Worm (Caenorhabditis elegans) whole organism, young adult: ENCODE results near the gene twk-11.

Experiments used
- C17E4.6 ChIP-seq: fragments of 200-800 bp; sonication (Bioruptor generic); IDR thresholded peaks from 2 replicates; pipeline ENCODE4 v1.3.6; 2022; ENCODE audit warnings: missing genetic modification reagents, missing genetic modification characterization, missing compliant biosample characterization
- F10E7.11 ChIP-seq: sonication (generic microtip); optimal IDR thresholded peaks from 2 replicates; lab custom pipeline; 2017; ENCODE audit warnings: mild to moderate bottlenecking, missing genetic modification characterization, moderate library complexity, missing compliant biosample characterization
- F22D6.2 ChIP-seq: sonication (generic microtip); optimal IDR thresholded peaks from 2 replicates; lab custom pipeline; 2016; ENCODE audit warnings: mild to moderate bottlenecking, missing genetic modification characterization, missing compliant biosample characterization
- F37B4.10 ChIP-seq: fragments of 200-800 bp; sonication (Bioruptor generic); IDR thresholded peaks from 2 replicates; pipeline ENCODE4 v1.3.6; 2022; ENCODE audit warnings: missing genetic modification characterization, missing compliant biosample characterization
- F57A8.1 ChIP-seq: fragments of 200-800 bp; sonication (Bioruptor generic); optimal IDR thresholded peaks from 2 replicates; lab custom pipeline; 2018; ENCODE audit warnings: mild to moderate bottlenecking, missing genetic modification characterization, moderate library complexity, missing compliant biosample characterization
- K11D2.4 ChIP-seq: fragments of 200-800 bp; sonication (Bioruptor generic); IDR thresholded peaks from 2 replicates; pipeline ENCODE4 v1.3.6; 2022; ENCODE audit warnings: missing genetic modification reagents, missing genetic modification characterization, missing compliant biosample characterization
- T07F8.4 ChIP-seq: sonication (generic microtip); optimal IDR thresholded peaks from 2 replicates; lab custom pipeline; 2016; ENCODE audit warnings: mild to moderate bottlenecking, missing genetic modification characterization, moderate library complexity, missing compliant biosample characterization
- Y67H2A.10 ChIP-seq: fragments of 200-800 bp; sonication (Bioruptor generic); conservative IDR thresholded peaks from 2 replicates; pipeline ENCODE4 v1.3.6; 2022; ENCODE audit warnings: missing genetic modification reagents, missing genetic modification characterization, missing compliant biosample characterization
- athp-1 ChIP-seq: sonication (generic microtip); optimal IDR thresholded peaks from 2 replicates; lab custom pipeline; 2017; ENCODE audit warnings: mild to moderate bottlenecking, missing genetic modification characterization, missing compliant biosample characterization
- attf-5 ChIP-seq: fragments of 200-800 bp; sonication (Bioruptor generic); optimal IDR thresholded peaks from 2 replicates; lab custom pipeline; 2018; ENCODE audit warnings: mild to moderate bottlenecking, missing genetic modification characterization, missing compliant biosample characterization
- attf-6 ChIP-seq: fragments of 200-800 bp; sonication (Bioruptor generic); IDR thresholded peaks from 2 replicates; pipeline ENCODE4 v1.3.6; 2022; ENCODE audit warnings: missing genetic modification reagents, missing genetic modification characterization, missing compliant biosample characterization
- ceh-27 ChIP-seq: fragments of 200-800 bp; sonication (Bioruptor generic); optimal IDR thresholded peaks from 2 replicates; lab custom pipeline; 2018; ENCODE audit warnings: mild to moderate bottlenecking, missing genetic modification characterization, moderate library complexity, missing compliant biosample characterization
- ceh-40 ChIP-seq: fragments of 200-800 bp; sonication (Bioruptor generic); IDR thresholded peaks from 2 replicates; pipeline ENCODE4 v1.3.6; 2022; ENCODE audit warnings: missing genetic modification characterization, missing compliant biosample characterization
- ceh-58 ChIP-seq: fragments of 200-800 bp; sonication (Bioruptor generic); IDR thresholded peaks from 2 replicates; pipeline ENCODE4 v1.3.6; 2022; ENCODE audit warnings: missing genetic modification characterization, missing compliant biosample characterization
- ceh-91 ChIP-seq: fragments of 200-800 bp; sonication (Bioruptor generic); IDR thresholded peaks from 2 replicates; pipeline ENCODE4 v1.3.6; 2022; ENCODE audit warnings: missing genetic modification reagents, missing genetic modification characterization, missing compliant biosample characterization
- dox-1 ChIP-seq: fragments of 200-800 bp; sonication (Bioruptor generic); IDR thresholded peaks from 2 replicates; pipeline ENCODE4 v1.3.6; 2022; ENCODE audit warnings: missing genetic modification reagents, missing genetic modification characterization, missing compliant biosample characterization
- efl-1 ChIP-seq: fragments of 150-350 bp; optimal IDR thresholded peaks from 2 replicates; lab custom pipeline; 2014; ENCODE audit warnings: missing biosample characterization, missing genetic modification reagents, missing genetic modification characterization
- ekl-4 ChIP-seq: fragments of 200-800 bp; sonication (Bioruptor generic); IDR thresholded peaks from 2 replicates; pipeline ENCODE4 v1.3.6; 2022; ENCODE audit warnings: missing genetic modification reagents, missing genetic modification characterization, missing compliant biosample characterization
- ets-4 ChIP-seq: fragments of 200-800 bp; sonication (Bioruptor generic); optimal IDR thresholded peaks from 2 replicates; lab custom pipeline; 2018; ENCODE audit warnings: mild to moderate bottlenecking, missing genetic modification characterization, missing compliant biosample characterization
- hlh-26 ChIP-seq: fragments of 200-800 bp; sonication (Bioruptor generic); conservative IDR thresholded peaks from 2 replicates; pipeline ENCODE4 v1.3.6; 2022; ENCODE audit warnings: missing genetic modification reagents, missing genetic modification characterization, missing compliant biosample characterization
- hmg-1.2 ChIP-seq: fragments of 200-800 bp; sonication (Bioruptor generic); IDR thresholded peaks from 2 replicates; pipeline ENCODE4 v1.3.6; 2022; ENCODE audit warnings: missing genetic modification reagents, missing genetic modification characterization, missing compliant biosample characterization
- hmg-20 ChIP-seq: fragments of 200-800 bp; sonication (Bioruptor generic); IDR thresholded peaks from 2 replicates; pipeline ENCODE4 v1.3.6; 2022; ENCODE audit warnings: missing genetic modification reagents, missing genetic modification characterization, missing compliant biosample characterization
- hrde-1 ChIP-seq: sonication (generic microtip); optimal IDR thresholded peaks from 2 replicates; lab custom pipeline; 2016; ENCODE audit warnings: missing genetic modification characterization, mild to moderate bottlenecking, missing compliant biosample characterization, moderate library complexity, missing genotype, missing genetic modification reagents, borderline replicate concordance
- lag-1 ChIP-seq: fragments of 200-800 bp; sonication (Bioruptor generic); IDR thresholded peaks from 2 replicates; pipeline ENCODE4 v1.3.6; 2022; ENCODE audit warnings: missing genetic modification reagents, missing genetic modification characterization, missing compliant biosample characterization
- lsl-1 ChIP-seq: fragments of 200-800 bp; sonication (Bioruptor generic); optimal IDR thresholded peaks from 2 replicates; lab custom pipeline; 2018; ENCODE audit warnings: mild to moderate bottlenecking, missing genetic modification characterization, moderate library complexity, missing compliant biosample characterization
- madf-6 ChIP-seq: fragments of 200-800 bp; sonication (Bioruptor generic); IDR thresholded peaks from 2 replicates; pipeline ENCODE4 v1.3.6; 2022; ENCODE audit warnings: missing genetic modification reagents, missing genetic modification characterization, missing compliant biosample characterization
- mcd-1 ChIP-seq: fragments of 200-800 bp; sonication (Bioruptor generic); IDR thresholded peaks from 2 replicates; pipeline ENCODE4 v1.3.6; 2022; ENCODE audit warnings: missing genetic modification reagents, missing genetic modification characterization, missing compliant biosample characterization
- mel-28 ChIP-seq: sonication (generic microtip); optimal IDR thresholded peaks from 2 replicates; lab custom pipeline; 2016; ENCODE audit warnings: borderline replicate concordance, mild to moderate bottlenecking, missing genetic modification characterization, missing compliant biosample characterization
- nfyb-1 ChIP-seq: fragments of 200-800 bp; sonication (Bioruptor generic); IDR thresholded peaks from 2 replicates; pipeline ENCODE4 v1.3.6; 2022; ENCODE audit warnings: missing genetic modification reagents, missing genetic modification characterization, missing compliant biosample characterization
- nhr-90 ChIP-seq: sonication (generic microtip); optimal IDR thresholded peaks from 2 replicates; lab custom pipeline; 2016; ENCODE audit warnings: missing genotype, mild to moderate bottlenecking, missing genetic modification characterization, missing compliant biosample characterization
- repo-1 ChIP-seq: sonication (generic microtip); optimal IDR thresholded peaks from 2 replicates; lab custom pipeline; 2017; ENCODE audit warnings: mild to moderate bottlenecking, missing genetic modification characterization, missing compliant biosample characterization
- snpc-1.1 ChIP-seq: sonication (generic microtip); optimal IDR thresholded peaks from 2 replicates; lab custom pipeline; 2017; ENCODE audit warnings: missing genetic modification characterization, mild to moderate bottlenecking, missing compliant biosample characterization, antibody characterized with exemption, moderate library complexity, missing genotype, missing genetic modification reagents; ENCODE audit not compliant: insufficient read depth
- snpc-1.3 ChIP-seq: sonication (generic microtip); optimal IDR thresholded peaks from 2 replicates; lab custom pipeline; 2017; ENCODE audit warnings: missing genetic modification characterization, mild to moderate bottlenecking, missing compliant biosample characterization, antibody characterized with exemption, moderate library complexity, missing genotype, missing genetic modification reagents; ENCODE audit not compliant: insufficient read depth
- snpc-3.4 ChIP-seq: sonication (generic microtip); optimal IDR thresholded peaks from 2 replicates; lab custom pipeline; 2017; ENCODE audit warnings: missing genetic modification characterization, mild to moderate bottlenecking, missing compliant biosample characterization, antibody characterized with exemption, moderate library complexity, missing genotype, missing genetic modification reagents
- snpc-4 ChIP-seq, 5 experiments: fragments of 150-350 bp in 1 of 5; sonication (generic microtip) in 4 of 5; optimal IDR thresholded peaks; 2 replicates each; lab custom pipeline; 2014 to 2018; ENCODE audit warnings: missing genetic modification characterization in 5 of 5, missing biosample characterization in 3 of 5, antibody characterized with exemption in 2 of 5, mild to moderate bottlenecking in 2 of 5, missing compliant biosample characterization in 2 of 5, missing genotype in 2 of 5, moderate library complexity in 2 of 5, missing genetic modification reagents in 1 of 5
- somi-1 ChIP-seq: fragments of 200-800 bp; sonication (Bioruptor generic); optimal IDR thresholded peaks from 2 replicates; lab custom pipeline; 2018; ENCODE audit warnings: mild to moderate bottlenecking, missing genetic modification characterization, missing compliant biosample characterization
- unc-62 ChIP-seq: fragments of 150-350 bp; optimal IDR thresholded peaks from 2 replicates; lab custom pipeline; 2014; ENCODE audit warnings: missing biosample characterization, missing genetic modification reagents, missing genetic modification characterization
- zim-3 ChIP-seq: sonication (generic microtip); optimal IDR thresholded peaks from 2 replicates; lab custom pipeline; 2017; ENCODE audit warnings: mild to moderate bottlenecking, missing genetic modification characterization, moderate library complexity, missing compliant biosample characterization
- ztf-18 ChIP-seq: sonication (generic microtip); optimal IDR thresholded peaks from 2 replicates; lab custom pipeline; 2016; ENCODE audit warnings: missing genotype, mild to moderate bottlenecking, missing genetic modification characterization, missing compliant biosample characterization
- ztf-25 ChIP-seq: fragments of 200-800 bp; sonication (Bioruptor generic); IDR thresholded peaks from 2 replicates; pipeline ENCODE4 v1.3.6; 2022; ENCODE audit warnings: missing genetic modification reagents, missing genetic modification characterization, missing compliant biosample characterization
- ztf-26 ChIP-seq: sonication (generic microtip); optimal IDR thresholded peaks from 2 replicates; lab custom pipeline; 2017; ENCODE audit warnings: missing genetic modification characterization, missing compliant biosample characterization
- ztf-28 ChIP-seq: fragments of 200-800 bp; sonication (Bioruptor generic); IDR thresholded peaks from 2 replicates; pipeline ENCODE4 v1.3.6; 2022; ENCODE audit warnings: missing genetic modification reagents, missing genetic modification characterization, missing compliant biosample characterization
- ztf-3 ChIP-seq: fragments of 200-800 bp; sonication (Bioruptor generic); optimal IDR thresholded peaks from 2 replicates; lab custom pipeline; 2018; ENCODE audit warnings: mild to moderate bottlenecking, missing genetic modification characterization, missing compliant biosample characterization

twk-11 gene

DNA sequence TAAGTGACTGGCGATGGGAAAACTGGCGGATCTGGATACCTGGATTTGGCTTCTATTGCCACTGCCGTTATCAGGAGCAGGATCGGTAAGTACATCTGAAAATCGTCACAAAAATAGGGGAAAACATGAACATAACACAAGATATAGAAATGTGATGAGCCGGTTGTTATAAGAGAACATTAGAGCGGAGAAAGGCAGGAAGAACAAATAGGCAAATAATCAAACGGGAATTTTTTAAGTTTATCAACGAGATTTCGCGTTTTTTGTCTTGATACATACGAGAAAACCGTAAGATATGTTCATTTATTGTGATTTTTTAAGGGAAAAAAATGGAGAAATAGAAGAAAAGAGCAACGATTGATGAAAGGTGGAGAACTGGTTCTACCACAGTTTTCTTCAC, 28.9 kb upstream of the twk-11 start, which contains the start of gene Y57E12AR.1 (continued):
- TF ChIP-seq lsl-1 (GFP tag; lab: Kevin White, UChicago) (no peak), unc-62 (GFP tag; lab: Kevin White, UChicago) (no peak)

DNA sequence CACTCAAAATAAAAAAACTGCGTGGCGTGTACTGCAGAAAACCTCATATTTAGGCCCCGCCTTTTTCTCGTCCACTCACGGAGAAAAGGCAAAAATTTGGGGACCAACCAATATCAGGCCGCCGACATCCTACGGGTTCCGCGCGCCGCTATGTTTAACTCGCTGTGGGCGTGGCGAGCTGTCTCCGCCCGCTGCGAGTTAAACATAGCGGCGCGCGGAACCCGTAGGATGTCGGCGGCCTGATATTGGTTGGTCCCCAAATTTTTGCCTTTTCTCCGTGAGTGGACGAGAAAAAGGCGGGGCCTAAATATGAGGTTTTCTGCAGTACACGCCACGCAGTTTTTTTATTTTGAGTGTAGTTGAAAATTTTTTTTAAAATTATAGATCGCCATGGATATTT, 26.4 kb upstream of the twk-11 start, which contains the start of gene tmem-258:
Gene tmem-258 (plus strand): TSS at position 385 of the 400 bp plus-strand sequence.
- TF ChIP-seq snpc-1.1 (tag; lab: Kevin White, UChicago) (peak; percentile 88), madf-6 (GFP tag; lab: Robert Waterston, UW) (peak; percentile 36), ekl-4 (GFP tag; lab: Robert Waterston, UW) (peak; percentile 5; the same call in 1 of the 2 replicates), snpc-4 (GFP tag; optimal IDR thresholded peaks at IDR 0.05; lab: Kevin White, UChicago) (peak; percentile 82), snpc-4 (tag; optimal IDR thresholded peaks at IDR 0.05; lab: Kevin White, UChicago) (peak in 3 of 4 experiments; percentile 88 to 95 (median 94)), snpc-3.4 (tag; lab: Kevin White, UChicago) (peak; percentile 43), hmg-1.2 (GFP tag; lab: Robert Waterston, UW) (peak; percentile 43)

DNA sequence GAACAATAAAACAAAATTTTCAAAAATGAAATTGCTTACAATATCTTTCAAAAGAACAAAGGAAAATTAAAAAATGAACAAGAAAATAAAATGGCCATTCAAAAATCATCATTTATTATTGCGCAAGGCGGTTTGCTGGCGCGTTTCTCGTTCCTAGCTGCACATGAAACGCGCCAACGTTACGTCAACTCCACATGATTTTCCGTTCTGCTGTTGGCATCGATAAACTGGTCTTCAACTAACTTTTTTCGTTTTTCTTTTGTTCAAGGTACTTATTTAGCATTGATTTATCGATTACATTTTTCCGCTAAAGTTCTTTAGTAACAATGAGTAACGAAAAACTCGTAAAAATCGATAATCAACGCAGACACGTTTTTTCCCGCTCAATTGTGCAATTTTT, 24.0 kb upstream of the twk-11 start, which contains the start of the genes Y57E12AL.6 and Y57E12AL.1:
Gene Y57E12AL.6 (minus strand): TSS at position 75 of the 400 bp plus-strand sequence.
Gene Y57E12AL.1 (plus strand): TSS at position 135 of the 400 bp plus-strand sequence.
- no peak for TF ChIP-seq zim-3 (tag; lab: Kevin White, UChicago)
- peak; percentile 48 for TF ChIP-seq repo-1 (tag; lab: Kevin White, UChicago)
- TF ChIP-seq ztf-3 (GFP tag; lab: Kevin White, UChicago), result no peak
- TF ChIP-seq nfyb-1 (GFP tag; lab: Robert Waterston, UW), result 0 out of 2 replicates have a peak, but pooled peaks have one; percentile 38
- peak; percentile 87 for TF ChIP-seq dox-1 (GFP tag; lab: Robert Waterston, UW)
- TF ChIP-seq snpc-1.3 (tag; lab: Kevin White, UChicago), result peak; percentile 25
- no peak for TF ChIP-seq nhr-90 (tag; lab: Kevin White, UChicago)
- TF ChIP-seq ztf-18 (tag; lab: Kevin White, UChicago), result peak; percentile 98
- TF ChIP-seq ceh-27, result no peak
- no peak for TF ChIP-seq F57A8.1 (GFP tag; lab: Kevin White, UChicago)
- no peak for TF ChIP-seq T07F8.4 (tag; lab: Kevin White, UChicago)
- TF ChIP-seq athp-1 (tag; lab: Kevin White, UChicago), result peak; percentile 33
- peak; percentile 84 for TF ChIP-seq attf-5 (GFP tag; lab: Kevin White, UChicago)
- peak; percentile 45; the same call in 1 of the 2 replicates for TF ChIP-seq ekl-4 (GFP tag; lab: Robert Waterston, UW)
- no peak for TF ChIP-seq F22D6.2 (tag; lab: Kevin White, UChicago)
- peak; percentile 80 for TF ChIP-seq mcd-1 (GFP tag; lab: Robert Waterston, UW)
- no peak for TF ChIP-seq ceh-40 (GFP tag; lab: Robert Waterston, UW)
- TF ChIP-seq attf-6 (GFP tag; lab: Robert Waterston, UW), result no peak
- peak; percentile 66 for TF ChIP-seq somi-1 (GFP tag; lab: Kevin White, UChicago)
- TF ChIP-seq C17E4.6, result no peak
- TF ChIP-seq ztf-28 (GFP tag; lab: Robert Waterston, UW), result no peak
- TF ChIP-seq F37B4.10 (GFP tag; lab: Robert Waterston, UW), result no peak
- TF ChIP-seq ceh-91 (GFP tag; lab: Robert Waterston, UW), result no peak
- TF ChIP-seq hmg-20 (GFP tag; lab: Robert Waterston, UW), result no peak
- no peak for TF ChIP-seq ets-4 (GFP tag; lab: Kevin White, UChicago)
- no peak for TF ChIP-seq hrde-1
- TF ChIP-seq F10E7.11 (tag; lab: Kevin White, UChicago), result no peak
- TF ChIP-seq ceh-58 (GFP tag; lab: Robert Waterston, UW), result no peak
- TF ChIP-seq snpc-3.4 (tag; lab: Kevin White, UChicago), result peak; percentile 89
- TF ChIP-seq efl-1 (GFP tag; lab: Kevin White, UChicago), result peak; percentile 55
- no peak for TF ChIP-seq hlh-26
- TF ChIP-seq Y67H2A.10 (GFP tag; lab: Robert Waterston, UW), result 0 out of 2 replicates have a peak, but pooled peaks have one; percentile 19
- TF ChIP-seq unc-62 (GFP tag; lab: Kevin White, UChicago), result no peak
- TF ChIP-seq snpc-1.1 (tag; lab: Kevin White, UChicago), result peak; percentile 71
- TF ChIP-seq K11D2.4 (GFP tag; lab: Robert Waterston, UW), result peak; percentile 78
- peak; percentile 16 for TF ChIP-seq mel-28 (tag; lab: Kevin White, UChicago)
- TF ChIP-seq ztf-25 (GFP tag; lab: Robert Waterston, UW), result no peak
- TF ChIP-seq lag-1, result no peak
- TF ChIP-seq ztf-26 (tag; lab: Kevin White, UChicago), result peak; percentile 55
